Fruit fly (Drosophila melanogaster): Measurements from ENCODE around the gene nop5.

dm6 chr2L:6968013-6968517, 49.5 kb upstream of the nop5 start:
- TF ChIP-seq Eip75B (GFP tag; optimal IDR thresholded peaks at IDR 0.05) (peak; percentile 37), CG31627 (GFP tag; optimal IDR thresholded peaks at IDR 0.05) (peak; percentile 53), Hr39 (GFP tag; optimal IDR thresholded peaks at IDR 0.05) (peak; percentile 37), Lpt (GFP tag; optimal IDR thresholded peaks at IDR 0.05) (no peak), CG16779 (tag; optimal IDR thresholded peaks at IDR 0.05) (no peak), CG7368 (GFP tag; optimal IDR thresholded peaks at IDR 0.05) (no peak), Ets21C (GFP tag; optimal IDR thresholded peaks at IDR 0.05) (peak; percentile 38), pdm3 (GFP tag; optimal IDR thresholded peaks at IDR 0.05) (no peak), Eip78C (GFP tag) (peak; percentile 86), CG6792 (GFP tag; optimal IDR thresholded peaks at IDR 0.05) (peak; percentile 38), vri (GFP tag; optimal IDR thresholded peaks at IDR 0.05) (no peak), CG11902 (GFP tag; optimal IDR thresholded peaks at IDR 0.05) (no peak), Hr4 (GFP tag; optimal IDR thresholded peaks at IDR 0.05) (no peak)

Measured in whole organism, prepupa.